Fruit fly (Drosophila melanogaster): ENCODE results near the gene Irc.

- no peak for TF ChIP-seq cyc (GFP tag; optimal IDR thresholded peaks at IDR 0.05)
- no peak for TF ChIP-seq fkh (GFP tag; optimal IDR thresholded peaks at IDR 0.05)
- TF ChIP-seq pdm3 (GFP tag; optimal IDR thresholded peaks at IDR 0.05), result no peak
- TF ChIP-seq Sox102F (GFP tag; optimal IDR thresholded peaks at IDR 0.05), result no peak
- TF ChIP-seq CG4318 (GFP tag; optimal IDR thresholded peaks at IDR 0.05), result no peak
- TF ChIP-seq vri (GFP tag; optimal IDR thresholded peaks at IDR 0.05), result no peak
- TF ChIP-seq Lpt (GFP tag; optimal IDR thresholded peaks at IDR 0.05), result no peak
- no peak for TF ChIP-seq CG1621 (tag; optimal IDR thresholded peaks at IDR 0.05)
- TF ChIP-seq salr (GFP tag; optimal IDR thresholded peaks at IDR 0.05), result no peak
- TF ChIP-seq CG3032 (tag; optimal IDR thresholded peaks at IDR 0.05), result no peak
These were observed 14.8 kb upstream of the Irc start for dm6 chr3R:16987924-16988298.
